Fruit fly (Drosophila melanogaster) whole organism, adult: ENCODE results near the gene Gad1.

Source experiments
- CG11617 ChIP-seq: fragments of 200-800 bp; sonication (Bioruptor generic); optimal IDR thresholded peaks from 2 replicates; lab custom pipeline; 2017; ENCODE audit warnings: mild to moderate bottlenecking, missing biosample characterization, missing genetic modification reagents, missing genetic modification characterization
- CG12768 ChIP-seq: fragments of 200-800 bp; sonication (Bioruptor generic); optimal IDR thresholded peaks from 2 replicates; lab custom pipeline; 2017; ENCODE audit warnings: missing biosample characterization, missing genetic modification characterization, mild to moderate bottlenecking, moderate library complexity, missing genetic modification reagents
- CG14711 ChIP-seq: fragments of 200-800 bp; sonication (Bioruptor generic); optimal IDR thresholded peaks from 2 replicates; lab custom pipeline; 2018; ENCODE audit warnings: missing biosample characterization, mild to moderate bottlenecking, missing genetic modification characterization, moderate library complexity
- CG1620 ChIP-seq: fragments of 200-800 bp; sonication (Bioruptor generic); optimal IDR thresholded peaks from 2 replicates; lab custom pipeline; 2016; ENCODE audit warnings: missing biosample characterization, missing genetic modification characterization
- CG33017 ChIP-seq: fragments of 200-800 bp; sonication (Bioruptor generic); optimal IDR thresholded peaks from 2 replicates; lab custom pipeline; 2018; ENCODE audit warnings: missing biosample characterization, mild to moderate bottlenecking, missing genetic modification characterization, moderate library complexity
- CG5204 ChIP-seq: fragments of 200-800 bp; sonication (Bioruptor generic); optimal IDR thresholded peaks from 2 replicates; lab custom pipeline; 2016; ENCODE audit warnings: missing biosample characterization, missing genetic modification characterization
- CG7045 ChIP-seq: fragments of 200-800 bp; sonication (Bioruptor generic); optimal IDR thresholded peaks from 2 replicates; lab custom pipeline; 2017; ENCODE audit warnings: missing biosample characterization, mild to moderate bottlenecking, missing genetic modification characterization
- CG7101 ChIP-seq: fragments of 200-800 bp; sonication (Bioruptor generic); optimal IDR thresholded peaks from 2 replicates; lab custom pipeline; 2018; ENCODE audit warnings: missing biosample characterization, mild to moderate bottlenecking, missing genetic modification characterization, moderate library complexity
- Clk ChIP-seq: fragments of 200-800 bp; sonication (Bioruptor generic); optimal IDR thresholded peaks from 2 replicates; lab custom pipeline; 2017; ENCODE audit warnings: missing biosample characterization, missing genetic modification characterization
- Crg-1 ChIP-seq: fragments of 200-800 bp; sonication (Bioruptor generic); optimal IDR thresholded peaks from 2 replicates; lab custom pipeline; 2016; ENCODE audit warnings: missing biosample characterization, missing genetic modification characterization
- Hr96 ChIP-seq: fragments of 200-800 bp; sonication (Bioruptor generic); optimal IDR thresholded peaks from 2 replicates; lab custom pipeline; 2016; ENCODE audit warnings: missing biosample characterization, missing genetic modification characterization
- Mnt ChIP-seq: fragments of 200-800 bp; sonication (Bioruptor generic); optimal IDR thresholded peaks from 2 replicates; lab custom pipeline; 2016; ENCODE audit warnings: missing biosample characterization, mild to moderate bottlenecking, missing genetic modification characterization
- bab1 ChIP-seq: fragments of 200-800 bp; sonication (Bioruptor generic); optimal IDR thresholded peaks from 3 replicates; lab custom pipeline; 2019; ENCODE audit warnings: missing biosample characterization, mild to moderate bottlenecking, missing genetic modification characterization, moderate library complexity
- cic ChIP-seq: fragments of 200-800 bp; sonication (Bioruptor generic); optimal IDR thresholded peaks from 2 replicates; lab custom pipeline; 2017; ENCODE audit warnings: missing biosample characterization, mild to moderate bottlenecking, missing genetic modification characterization, moderate library complexity
- cnc ChIP-seq, 2 experiments: fragments of >200 bp; optimal IDR thresholded peaks; 2 replicates each; lab custom pipeline; 2017
- kay ChIP-seq: fragments of 200-800 bp; sonication (Bioruptor generic); peaks from one replicate; lab custom pipeline; 2016; ENCODE audit warnings: missing biosample characterization, missing genetic modification characterization, borderline replicate concordance
- ovo ChIP-seq: fragments of 200-800 bp; sonication (Bioruptor generic); optimal IDR thresholded peaks from 2 replicates; lab custom pipeline; 2016; ENCODE audit warnings: missing biosample characterization, missing genetic modification characterization
- pad ChIP-seq: fragments of 200-800 bp; sonication (Bioruptor generic); optimal IDR thresholded peaks from 3 replicates; lab custom pipeline; 2017; ENCODE audit warnings: missing biosample characterization, missing genetic modification characterization, mild to moderate bottlenecking, moderate library complexity, missing genetic modification reagents
- tj ChIP-seq: fragments of 200-800 bp; sonication (Bioruptor generic); optimal IDR thresholded peaks from 3 replicates; lab custom pipeline; 2017; ENCODE audit warnings: missing biosample characterization, mild to moderate bottlenecking, missing genetic modification characterization, moderate library complexity
- toe ChIP-seq: fragments of 200-800 bp; sonication (Bioruptor generic); optimal IDR thresholded peaks from 2 replicates; lab custom pipeline; 2016; ENCODE audit warnings: missing biosample characterization, missing genetic modification characterization

Gene Gad1

DNA sequence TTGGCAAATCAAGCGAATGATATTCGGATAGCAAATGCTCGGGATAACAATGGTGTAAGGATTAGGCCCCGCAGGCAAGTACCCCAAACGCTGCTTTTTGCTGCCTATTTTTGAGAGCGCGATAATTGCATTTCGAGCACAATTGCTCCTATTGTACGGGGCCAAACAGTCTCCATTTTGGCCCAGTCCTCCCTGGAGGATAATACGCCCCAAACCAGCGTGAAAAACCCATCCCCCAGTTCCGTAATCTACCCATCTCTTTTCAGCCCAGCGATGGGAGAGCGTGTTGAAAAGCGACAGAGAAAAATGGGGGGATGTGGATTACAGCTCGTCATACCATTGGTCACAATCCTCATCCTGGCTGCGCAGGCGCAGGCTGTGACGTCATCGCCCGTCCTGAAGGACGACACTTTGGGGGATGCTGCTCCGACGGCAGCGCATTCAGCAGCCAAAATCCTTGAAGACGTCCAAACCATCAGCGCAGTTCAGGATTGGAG, at the start of gene Gad1:
Gene Gad1 (minus strand): TSS at position 51 of the 497 bp plus-strand sequence.
- no peak for TF ChIP-seq bab1 (GFP tag; lab: Kevin White, UChicago)
- no peak for TF ChIP-seq Mnt (GFP tag; lab: Kevin White, UChicago)
- no peak for TF ChIP-seq Crg-1
- no peak for TF ChIP-seq kay (GFP tag; lab: Kevin White, UChicago)
- no peak for TF ChIP-seq CG14711 (tag; lab: Kevin White, UChicago)
- no peak for TF ChIP-seq CG1620 (GFP tag; lab: Kevin White, UChicago)
- no peak for TF ChIP-seq CG7101 (tag; lab: Kevin White, UChicago)
- TF ChIP-seq pad (GFP tag; lab: Kevin White, UChicago) = no peak
- no peak for TF ChIP-seq ovo (GFP tag; lab: Kevin White, UChicago)
- no peak for TF ChIP-seq CG33017 (tag; lab: Kevin White, UChicago)
- TF ChIP-seq CG12768 (GFP tag; lab: Kevin White, UChicago) = no peak
- no peak for TF ChIP-seq CG7045
- TF ChIP-seq Hr96 (GFP tag; lab: Kevin White, UChicago) = no peak
- no peak for TF ChIP-seq toe
- TF ChIP-seq cnc (optimal IDR thresholded peaks at IDR 0.05; lab: Kevin White, UChicago) = no peak

DNA sequence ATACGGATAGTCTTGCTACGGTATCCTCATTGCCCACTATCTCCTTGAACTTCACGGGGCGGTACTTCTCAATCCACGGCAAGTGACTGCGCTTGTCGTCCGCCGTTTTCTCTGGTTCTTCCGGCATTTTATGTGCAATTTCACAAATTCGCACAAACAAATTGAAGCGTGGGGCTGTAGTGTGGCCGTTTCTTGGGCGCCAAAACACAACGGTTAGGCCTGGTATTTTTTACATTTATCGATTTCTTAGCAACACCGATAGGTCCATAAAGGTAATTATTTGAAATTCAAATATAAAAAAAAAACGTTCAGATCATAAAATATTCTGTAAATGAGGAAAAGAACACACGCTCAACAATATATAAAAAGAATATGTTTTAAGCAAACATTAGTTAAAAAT, 47.3 kb upstream of the Gad1 start, which contains the start of gene RfC4:
Gene RfC4 (minus strand): TSS at position 182 of the 400 bp plus-strand sequence.
- no peak for TF ChIP-seq toe

dm6 chr3L:4133724-4134678, 45.5 kb upstream of the Gad1 start, which contains the start of gene ens:
TSS of gene ens (minus strand) at chr3L:4134550.
- TF ChIP-seq tj (GFP tag; lab: Kevin White, UChicago) (peak; percentile 15), ovo (GFP tag; lab: Kevin White, UChicago) (no peak), pad (GFP tag; lab: Kevin White, UChicago) (peak; percentile 68), Mnt (GFP tag; lab: Kevin White, UChicago) (no peak), bab1 (GFP tag; lab: Kevin White, UChicago) (peak; percentile 61), cic (GFP tag; lab: Kevin White, UChicago) (peak; percentile 18), CG7101 (tag; lab: Kevin White, UChicago) (peak; percentile 17)

DNA sequence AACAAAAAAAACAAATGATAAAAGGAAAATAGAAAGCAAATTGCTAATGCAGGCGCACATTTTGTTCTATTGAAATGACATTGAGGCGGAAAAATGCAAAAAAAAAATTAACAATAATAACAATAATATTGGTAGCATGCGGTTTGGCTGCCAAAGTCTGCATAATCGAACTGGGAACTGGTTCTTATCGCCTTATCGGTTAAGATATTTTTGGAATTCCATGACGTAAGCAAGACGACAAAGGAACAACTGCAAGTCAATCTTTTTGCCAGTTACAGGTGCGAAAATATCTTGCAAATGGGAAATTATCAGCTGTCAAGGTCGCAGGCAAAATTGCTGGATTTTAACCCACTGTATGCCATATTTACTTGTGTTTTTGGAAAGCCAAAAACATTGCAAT, 44.0 kb upstream of the Gad1 start:
- TF ChIP-seq ovo (GFP tag; lab: Kevin White, UChicago) = no peak
- TF ChIP-seq cnc (optimal IDR thresholded peaks at IDR 0.05; lab: Kevin White, UChicago) = no peak
- peak; percentile 22 for TF ChIP-seq CG12768 (GFP tag; lab: Kevin White, UChicago)
- no peak for TF ChIP-seq Crg-1
- TF ChIP-seq kay (GFP tag; lab: Kevin White, UChicago) = no peak

DNA sequence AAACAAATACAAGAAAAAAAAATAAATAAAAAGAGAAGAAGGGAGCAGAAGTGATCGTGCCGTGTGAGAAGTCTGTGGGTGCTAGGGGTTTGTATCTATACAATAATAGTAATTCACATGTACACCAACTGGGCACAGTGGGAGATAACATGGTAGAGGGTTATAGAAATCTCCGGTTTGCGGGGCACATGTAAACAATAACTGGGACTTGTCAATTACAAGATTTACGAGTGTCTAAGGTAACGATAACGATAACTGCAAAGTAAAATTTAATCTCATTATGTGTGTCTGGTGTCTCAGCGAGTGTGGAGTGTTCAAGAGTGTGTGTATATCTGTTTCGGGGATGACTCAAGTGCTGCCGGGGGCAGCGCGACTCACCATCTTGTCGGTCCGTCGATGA, 42.2 kb upstream of the Gad1 start:
- no peak for TF ChIP-seq pad (GFP tag; lab: Kevin White, UChicago)
- peak; percentile 54 for TF ChIP-seq Mnt (GFP tag; lab: Kevin White, UChicago)
- no peak for TF ChIP-seq toe
- peak; percentile 88 for TF ChIP-seq cic (GFP tag; lab: Kevin White, UChicago)

dm6 chr3L:4128579-4128978, 40.0 kb upstream of the Gad1 start:
- no peak for TF ChIP-seq CG5204 (GFP tag; lab: Kevin White, UChicago)
- no peak for TF ChIP-seq tj (GFP tag; lab: Kevin White, UChicago)
- no peak for TF ChIP-seq cnc (optimal IDR thresholded peaks at IDR 0.05; lab: Kevin White, UChicago)
- no peak for TF ChIP-seq CG11617
- no peak for TF ChIP-seq CG7101 (tag; lab: Kevin White, UChicago)
- no peak for TF ChIP-seq cic (GFP tag; lab: Kevin White, UChicago)
- TF ChIP-seq CG14711 (tag; lab: Kevin White, UChicago) = no peak
- no peak for TF ChIP-seq CG7045
- no peak for TF ChIP-seq CG12768 (GFP tag; lab: Kevin White, UChicago)
- no peak for TF ChIP-seq toe
- no peak for TF ChIP-seq kay (GFP tag; lab: Kevin White, UChicago)

DNA sequence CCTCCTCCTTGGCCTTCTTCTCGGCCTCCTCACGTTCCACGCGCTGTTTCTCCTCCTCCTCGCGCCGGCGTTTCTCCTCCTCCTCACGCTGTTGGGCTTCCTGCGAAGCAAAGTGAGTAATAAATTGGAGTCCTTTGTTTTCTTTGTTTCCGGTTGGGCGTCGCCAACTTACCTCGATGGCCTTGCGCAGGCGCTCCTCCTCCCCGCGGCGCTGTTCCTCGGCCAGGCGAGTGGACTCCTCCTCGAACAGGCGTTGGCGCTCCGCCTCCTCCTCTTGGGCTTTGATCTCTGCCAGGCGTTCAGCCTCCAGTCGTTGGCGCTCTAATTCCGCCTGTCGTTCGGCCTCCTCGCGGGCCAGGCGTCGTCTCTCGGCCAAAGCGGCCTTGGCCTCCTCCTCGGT, 37.2 kb upstream of the Gad1 start:
- no peak for TF ChIP-seq CG14711 (tag; lab: Kevin White, UChicago)
- TF ChIP-seq pad (GFP tag; lab: Kevin White, UChicago) = no peak
- no peak for TF ChIP-seq Mnt (GFP tag; lab: Kevin White, UChicago)
- TF ChIP-seq toe = no peak
- TF ChIP-seq ovo (GFP tag; lab: Kevin White, UChicago) = no peak
- TF ChIP-seq CG1620 (GFP tag; lab: Kevin White, UChicago) = no peak
- no peak for TF ChIP-seq cic (GFP tag; lab: Kevin White, UChicago)
- no peak for TF ChIP-seq kay (GFP tag; lab: Kevin White, UChicago)
- no peak for TF ChIP-seq CG5204 (GFP tag; lab: Kevin White, UChicago)
- no peak for TF ChIP-seq Crg-1
- TF ChIP-seq CG11617 = no peak
- no peak for TF ChIP-seq Hr96 (GFP tag; lab: Kevin White, UChicago)
- no peak for TF ChIP-seq cnc (optimal IDR thresholded peaks at IDR 0.05; lab: Kevin White, UChicago)
- no peak for TF ChIP-seq bab1 (GFP tag; lab: Kevin White, UChicago)
- TF ChIP-seq CG7101 (tag; lab: Kevin White, UChicago) = no peak
- no peak for TF ChIP-seq CG33017 (tag; lab: Kevin White, UChicago)
- TF ChIP-seq CG12768 (GFP tag; lab: Kevin White, UChicago) = no peak
- no peak for TF ChIP-seq CG7045
- TF ChIP-seq Clk = no peak
- TF ChIP-seq tj (GFP tag; lab: Kevin White, UChicago) = no peak
